Worm (Caenorhabditis elegans) whole organism, L4 larva: Measurements from ENCODE around the gene sax-2.
A peak's percentile ranks its signal among the peaks of the same experiment; 100 is the strongest.

ENCODE experiments used
- F37D6.2 ChIP-seq: sonication (generic microtip); optimal IDR thresholded peaks from 2 replicates; lab custom pipeline; 2016; ENCODE audit warnings: mild to moderate bottlenecking, missing genetic modification characterization, missing compliant biosample characterization
- F44E2.7 ChIP-seq: fragments of 200-800 bp; sonication (Bioruptor generic); IDR thresholded peaks from 2 replicates; pipeline ENCODE4 v2.1.2; 2022; ENCODE audit warnings: missing genetic modification characterization, missing compliant biosample characterization
- T20F7.1 ChIP-seq: fragments of 200-800 bp; sonication (Bioruptor generic); optimal IDR thresholded peaks from 2 replicates; lab custom pipeline; 2018; ENCODE audit warnings: mild to moderate bottlenecking, missing genetic modification characterization, missing compliant biosample characterization
- T26A8.4 ChIP-seq: fragments of 200-800 bp; sonication (Bioruptor generic); IDR thresholded peaks from 2 replicates; pipeline ENCODE4 v1.3.6; 2022; ENCODE audit warnings: missing genetic modification characterization, missing compliant biosample characterization
- Y48G9A.11 ChIP-seq: fragments of 200-800 bp; sonication (Bioruptor generic); IDR thresholded peaks from 2 replicates; pipeline ENCODE4 v1.3.6; 2022; ENCODE audit warnings: missing genetic modification reagents, missing genetic modification characterization, missing compliant biosample characterization
- Y75B8A.6 ChIP-seq: fragments of 200-800 bp; sonication (Bioruptor generic); IDR thresholded peaks from 2 replicates; pipeline ENCODE4 v1.3.6; 2022; ENCODE audit warnings: missing genetic modification reagents, missing genetic modification characterization, missing compliant biosample characterization
- ZK546.5 ChIP-seq, 2 experiments: sonication (generic microtip); optimal IDR thresholded peaks; 2 replicates each; lab custom pipeline; 2017; ENCODE audit warnings: missing biosample characterization in 2 of 2, missing genetic modification characterization in 2 of 2
- aha-1 ChIP-seq: fragments of 150-350 bp; peaks from one replicate; lab custom pipeline; 2014; ENCODE audit warnings: missing biosample characterization, missing genetic modification characterization
- aly-2 ChIP-seq: sonication (generic microtip); optimal IDR thresholded peaks from 2 replicates; lab custom pipeline; 2018; ENCODE audit warnings: missing biosample characterization, missing genetic modification characterization
- ama-1 ChIP-seq: fragments of 150-350 bp; optimal IDR thresholded peaks from 2 replicates; lab custom pipeline; 2014; ENCODE audit warnings: inconsistent platforms, mixed read lengths
- attf-4 ChIP-seq: sonication (generic microtip); optimal IDR thresholded peaks from 3 replicates; lab custom pipeline; 2017; ENCODE audit warnings: missing biosample characterization, missing genetic modification characterization
- ctbp-1 ChIP-seq: fragments of 200-800 bp; sonication (Bioruptor generic); IDR thresholded peaks from 2 replicates; pipeline ENCODE4 v1.3.6; 2022; ENCODE audit warnings: missing genetic modification reagents, missing genetic modification characterization, missing compliant biosample characterization
- daf-19 ChIP-seq: fragments of 200-800 bp; sonication (Bioruptor generic); conservative IDR thresholded peaks from 2 replicates; pipeline ENCODE4 v1.3.6; 2022; ENCODE audit warnings: missing genetic modification characterization, missing compliant biosample characterization
- dmd-9 ChIP-seq: fragments of 200-800 bp; sonication (Bioruptor generic); IDR thresholded peaks from 2 replicates; pipeline ENCODE4 v1.3.6; 2022; ENCODE audit warnings: missing genetic modification reagents, missing genetic modification characterization, missing compliant biosample characterization
- dve-1 ChIP-seq: sonication (generic microtip); optimal IDR thresholded peaks from 2 replicates; lab custom pipeline; 2017; ENCODE audit warnings: antibody characterized with exemption, mild to moderate bottlenecking, missing genetic modification characterization, missing compliant biosample characterization; ENCODE audit not compliant: insufficient read depth
- egl-27 ChIP-seq: sonication (generic microtip); optimal IDR thresholded peaks from 3 replicates; lab custom pipeline; 2017; ENCODE audit warnings: missing biosample characterization, missing genetic modification reagents, missing genetic modification characterization
- egl-43 ChIP-seq: fragments of 200-800 bp; sonication (Bioruptor generic); IDR thresholded peaks from 2 replicates; pipeline ENCODE4 v1.3.6; 2022; ENCODE audit warnings: missing genetic modification reagents, missing genetic modification characterization, missing compliant biosample characterization
- gei-8 ChIP-seq: fragments of 200-800 bp; sonication (Bioruptor generic); optimal IDR thresholded peaks from 2 replicates; lab custom pipeline; 2018; ENCODE audit warnings: mild to moderate bottlenecking, missing genetic modification characterization, missing compliant biosample characterization
- hif-1 ChIP-seq, 2 experiments: sonication (generic microtip); optimal IDR thresholded peaks; 2 replicates each; lab custom pipeline; 2016 to 2017; ENCODE audit warnings: missing compliant biosample characterization in 2 of 2, missing genetic modification characterization in 2 of 2, missing genetic modification reagents in 2 of 2, missing genotype in 2 of 2, mild to moderate bottlenecking in 1 of 2
- hlh-11 ChIP-seq: fragments of 200-800 bp; sonication (Bioruptor generic); optimal IDR thresholded peaks from 2 replicates; lab custom pipeline; 2018; ENCODE audit warnings: mild to moderate bottlenecking, missing genetic modification characterization, missing compliant biosample characterization
- lim-7 ChIP-seq: fragments of 200-800 bp; sonication (Bioruptor generic); IDR thresholded peaks from 2 replicates; pipeline ENCODE4 v1.3.6; 2022; ENCODE audit warnings: missing genetic modification characterization, missing compliant biosample characterization
- lir-3 ChIP-seq: sonication (generic microtip); optimal IDR thresholded peaks from 2 replicates; lab custom pipeline; 2016; ENCODE audit warnings: mild to moderate bottlenecking, missing genetic modification characterization, missing compliant biosample characterization
- lsy-2 ChIP-seq, 2 experiments: fragments of 150-350 bp in 1 of 2; sonication (generic microtip) in 1 of 2; optimal IDR thresholded peaks; 2 replicates each; lab custom pipeline; 2014 to 2017; ENCODE audit warnings: missing biosample characterization in 2 of 2, missing genetic modification characterization in 2 of 2
- madf-5 ChIP-seq, 2 experiments: fragments of 200-800 bp; sonication (Bioruptor generic); IDR thresholded peaks; 2 replicates each; pipeline ENCODE4 v1.3.6; 2022; ENCODE audit warnings: missing compliant biosample characterization in 2 of 2, missing genetic modification characterization in 2 of 2
- madf-9 ChIP-seq: fragments of 200-800 bp; sonication (Bioruptor generic); conservative IDR thresholded peaks from 2 replicates; pipeline ENCODE4 v1.3.6; 2022; ENCODE audit warnings: missing genetic modification reagents, missing genetic modification characterization, missing compliant biosample characterization
- mdl-1 ChIP-seq, 2 experiments: fragments of 150-350 bp in 1 of 2; sonication (generic microtip) in 1 of 2; optimal IDR thresholded peaks; 2 replicates each; lab custom pipeline; 2014 to 2017; ENCODE audit warnings: missing biosample characterization in 2 of 2, missing genetic modification characterization in 2 of 2
- mep-1 ChIP-seq: fragments of 150-350 bp; sonication (generic microtip); optimal IDR thresholded peaks from 3 replicates; lab custom pipeline; 2014; ENCODE audit warnings: missing biosample characterization, missing genetic modification characterization
- mes-2 ChIP-seq: sonication (generic microtip); optimal IDR thresholded peaks from 2 replicates; lab custom pipeline; 2016; ENCODE audit warnings: missing genotype, mild to moderate bottlenecking, missing genetic modification characterization, missing compliant biosample characterization; ENCODE audit not compliant: poor library complexity, severe bottlenecking
- mxl-2 ChIP-seq: fragments of 200-800 bp; sonication (Bioruptor generic); conservative IDR thresholded peaks from 2 replicates; pipeline ENCODE4 v1.3.6; 2022; ENCODE audit warnings: missing genetic modification reagents, missing genetic modification characterization, missing compliant biosample characterization
- mxl-3 ChIP-seq: fragments of 200-800 bp; sonication (Bioruptor generic); optimal IDR thresholded peaks from 2 replicates; lab custom pipeline; 2018; ENCODE audit warnings: mild to moderate bottlenecking, missing genetic modification characterization, missing compliant biosample characterization
- nhr-10 ChIP-seq: fragments of 150-350 bp; optimal IDR thresholded peaks from 2 replicates; lab custom pipeline; 2014; ENCODE audit warnings: missing biosample characterization, missing genetic modification characterization
- nhr-102 ChIP-seq: sonication (generic microtip); optimal IDR thresholded peaks from 2 replicates; lab custom pipeline; 2016; ENCODE audit warnings: mild to moderate bottlenecking, missing genetic modification characterization, moderate library complexity, missing compliant biosample characterization
- nhr-11 ChIP-seq: fragments of 150-350 bp; optimal IDR thresholded peaks from 2 replicates; lab custom pipeline; 2014; ENCODE audit warnings: missing biosample characterization, missing genetic modification characterization
- nhr-111 ChIP-seq: fragments of 200-800 bp; sonication (Bioruptor generic); optimal IDR thresholded peaks from 2 replicates; lab custom pipeline; 2018; ENCODE audit warnings: mild to moderate bottlenecking, missing genetic modification characterization, missing compliant biosample characterization
- nhr-41 ChIP-seq: fragments of 200-800 bp; sonication (Bioruptor generic); IDR thresholded peaks from 2 replicates; pipeline ENCODE4 v1.3.6; 2022; ENCODE audit warnings: missing genetic modification reagents, missing genetic modification characterization, missing compliant biosample characterization
- nhr-6 ChIP-seq: fragments of 150-350 bp; optimal IDR thresholded peaks from 2 replicates; lab custom pipeline; 2014; ENCODE audit warnings: missing biosample characterization, missing genetic modification characterization
- nhr-76 ChIP-seq: fragments of 150-350 bp; optimal IDR thresholded peaks from 2 replicates; lab custom pipeline; 2014; ENCODE audit warnings: missing biosample characterization, missing genetic modification characterization
- pha-4 ChIP-seq, 2 experiments: fragments of 150-350 bp in 1 of 2; fragments of 200-800 bp in 1 of 2; sonication (Bioruptor generic) in 1 of 2; IDR thresholded peaks in 1 of 2; optimal IDR thresholded peaks in 1 of 2; 2 replicates each; pipeline versions ENCODE4 v1.3.6 to Lab custom; 2014 to 2022; ENCODE audit warnings: missing genetic modification characterization in 2 of 2, missing genetic modification reagents in 2 of 2, missing biosample characterization in 1 of 2, missing compliant biosample characterization in 1 of 2
- php-3 ChIP-seq: fragments of 200-800 bp; sonication (Bioruptor generic); IDR thresholded peaks from 2 replicates; pipeline ENCODE4 v1.3.6; 2022; ENCODE audit warnings: missing genetic modification reagents, missing genetic modification characterization, missing compliant biosample characterization
- set-16 ChIP-seq: fragments of 200-800 bp; sonication (Bioruptor generic); IDR thresholded peaks from 2 replicates; pipeline ENCODE4 v1.3.6; 2022; ENCODE audit warnings: missing genetic modification reagents, missing genetic modification characterization, missing compliant biosample characterization
- skn-1 ChIP-seq: fragments of 150-350 bp; optimal IDR thresholded peaks from 2 replicates; lab custom pipeline; 2014; ENCODE audit warnings: missing biosample characterization, missing genetic modification characterization
- spr-3 ChIP-seq: fragments of 200-800 bp; sonication (Bioruptor generic); optimal IDR thresholded peaks from 2 replicates; lab custom pipeline; 2018; ENCODE audit warnings: mild to moderate bottlenecking, missing genetic modification characterization, missing compliant biosample characterization
- tag-97 ChIP-seq: fragments of 200-800 bp; sonication (Bioruptor generic); IDR thresholded peaks from 2 replicates; pipeline ENCODE4 v1.3.6; 2022; ENCODE audit warnings: missing genetic modification characterization, missing compliant biosample characterization
- unc-130 ChIP-seq: sonication (generic microtip); optimal IDR thresholded peaks from 2 replicates; lab custom pipeline; 2016; ENCODE audit warnings: missing genetic modification reagents, missing genetic modification characterization, missing compliant biosample characterization
- zfp-3 ChIP-seq: fragments of 200-800 bp; sonication (Bioruptor generic); conservative IDR thresholded peaks from 2 replicates; pipeline ENCODE4 v1.3.6; 2022; ENCODE audit warnings: missing genetic modification reagents, missing genetic modification characterization, missing compliant biosample characterization
- zip-11 ChIP-seq: fragments of 200-800 bp; sonication (Bioruptor generic); IDR thresholded peaks from 2 replicates; pipeline ENCODE4 v1.3.6; 2022; ENCODE audit warnings: missing genetic modification characterization, missing compliant biosample characterization

The sax-2 gene

ce11 chrIII:5130654-5131053 is 21.2 kb downstream of the sax-2 start:
- TF ChIP-seq nhr-111 (GFP tag; lab: Kevin White, UChicago) (no peak), nhr-10 (tag; lab: Kevin White, UChicago) (no peak), ama-1 (no peak), php-3 (no peak), mdl-1 (tag; optimal IDR thresholded peaks at IDR 0.05; lab: Kevin White, UChicago) (no peak), Y48G9A.11 (GFP tag; lab: Robert Waterston, UW) (no peak), mep-1 (tag; lab: Kevin White, UChicago) (no peak), mxl-3 (GFP tag; lab: Kevin White, UChicago) (no peak), mes-2 (tag; lab: Kevin White, UChicago) (no peak), lir-3 (no peak), nhr-6 (tag; lab: Kevin White, UChicago) (no peak), egl-43 (no peak), mxl-2 (GFP tag; lab: Robert Waterston, UW) (no peak), F37D6.2 (no peak), ZK546.5 (tag; optimal IDR thresholded peaks at IDR 0.05; lab: Kevin White, UChicago) (no peak), attf-4 (tag; lab: Kevin White, UChicago) (no peak), skn-1 (tag; lab: Kevin White, UChicago) (no peak)
- TF ChIP-seq, all 104 proteins: peak for 0

ce11 chrIII:5134506-5134905 is 25.0 kb downstream of the sax-2 start:
- TF ChIP-seq lsy-2 (tag; optimal IDR thresholded peaks at IDR 0.05; lab: Kevin White, UChicago), result peak in 1 of 2 experiments; percentile 24
- TF ChIP-seq T20F7.1 (GFP tag; lab: Kevin White, UChicago), result no peak
- no peak for TF ChIP-seq nhr-41 (GFP tag; lab: Robert Waterston, UW)
- TF ChIP-seq lim-7 (GFP tag; lab: Robert Waterston, UW), result no peak
- TF ChIP-seq hlh-11 (tag; lab: Kevin White, UChicago), result peak; percentile 18

- TF ChIP-seq mep-1 (tag; lab: Kevin White, UChicago), result no peak
- TF ChIP-seq egl-27, result no peak
- no peak for TF ChIP-seq nhr-6 (tag; lab: Kevin White, UChicago)
- TF ChIP-seq tag-97 (GFP tag; lab: Robert Waterston, UW), result no peak
- TF ChIP-seq pha-4 (GFP tag; IDR thresholded peaks at IDR 0.05; lab: Robert Waterston, UW), result no peak
- no peak for TF ChIP-seq pha-4 (tag; optimal IDR thresholded peaks at IDR 0.05; lab: Kevin White, UChicago)
- TF ChIP-seq nhr-76 (tag; lab: Kevin White, UChicago), result no peak
- TF ChIP-seq egl-43, result 0 out of 2 replicates have a peak, but pooled peaks have one; percentile 34
- no peak for TF ChIP-seq ctbp-1 (GFP tag; lab: Robert Waterston, UW)
- TF ChIP-seq madf-5 (GFP tag; IDR thresholded peaks at IDR 0.05; lab: Robert Waterston, UW), result no peak
- no peak for TF ChIP-seq dmd-9 (GFP tag; lab: Robert Waterston, UW)
- TF ChIP-seq nhr-11 (tag; lab: Kevin White, UChicago), result no peak
- TF ChIP-seq aha-1, result peak; percentile 78
- no peak for TF ChIP-seq T26A8.4 (GFP tag; lab: Robert Waterston, UW)
- TF ChIP-seq aly-2 (tag; lab: Kevin White, UChicago), result no peak
- no peak for TF ChIP-seq nhr-102 (tag; lab: Kevin White, UChicago)
- TF ChIP-seq lsy-2 (tag; optimal IDR thresholded peaks at IDR 0.05; lab: Kevin White, UChicago), result peak in 1 of 2 experiments; percentile 41
- TF ChIP-seq zip-11, result no peak
- no peak for TF ChIP-seq Y75B8A.6 (GFP tag; lab: Robert Waterston, UW)
- TF ChIP-seq gei-8 (GFP tag; lab: Kevin White, UChicago), result no peak
- TF ChIP-seq F44E2.7, result no peak
- TF ChIP-seq spr-3 (GFP tag; lab: Kevin White, UChicago), result no peak
- TF ChIP-seq daf-19 (GFP tag; lab: Robert Waterston, UW), result no peak
- no peak for TF ChIP-seq zfp-3 (GFP tag; lab: Robert Waterston, UW)
- peak; percentile 44 for TF ChIP-seq hlh-11 (tag; lab: Kevin White, UChicago)
- TF ChIP-seq mxl-3 (GFP tag; lab: Kevin White, UChicago), result peak; percentile 61
- TF ChIP-seq dve-1 (tag; lab: Kevin White, UChicago), result no peak
- no peak for TF ChIP-seq php-3
- no peak for TF ChIP-seq madf-9 (GFP tag; lab: Robert Waterston, UW)
- peak; percentile 58 for TF ChIP-seq set-16
- TF ChIP-seq unc-130 (GFP tag; lab: Kevin White, UChicago), result no peak
- TF ChIP-seq mes-2 (tag; lab: Kevin White, UChicago), result peak; percentile 31
- TF ChIP-seq hif-1 (tag; optimal IDR thresholded peaks at IDR 0.05; lab: Kevin White, UChicago), result no peak
Observed at ce11 chrIII:5136033-5136597, 26.6 kb downstream of the sax-2 start, which contains the start of gene tbx-2. TSS of gene tbx-2 (minus strand) at chrIII:5136296.
